Worm (Caenorhabditis elegans): ENCODE results near the gene arp-6.

DNA sequence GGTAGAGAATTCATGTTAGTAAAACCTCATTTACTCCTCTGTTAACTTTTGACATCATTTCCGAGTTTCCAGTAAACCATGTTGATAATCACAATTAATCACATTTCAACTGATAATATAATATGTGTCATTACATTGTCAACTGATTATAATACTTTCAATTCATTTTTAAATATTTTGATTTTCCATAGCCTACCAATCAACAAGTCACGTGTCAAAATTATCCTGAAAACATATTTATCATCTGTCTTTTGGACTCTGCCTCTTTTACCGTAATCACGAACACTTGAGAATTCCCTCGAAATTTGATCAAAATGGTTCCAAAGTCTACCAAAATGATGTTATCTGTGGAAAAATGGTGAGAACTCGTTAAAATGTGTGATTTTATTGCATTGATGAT lies 36.9 kb upstream of the arp-6 start:
- TF ChIP-seq mep-1 (tag; optimal IDR thresholded peaks at IDR 0.05), result no peak
- TF ChIP-seq mab-5 (tag; optimal IDR thresholded peaks at IDR 0.05), result no peak
- no peak for TF ChIP-seq nhr-76 (tag; optimal IDR thresholded peaks at IDR 0.05)
- TF ChIP-seq pha-4 (tag; optimal IDR thresholded peaks at IDR 0.05), result no peak
- no peak for TF ChIP-seq blmp-1 (tag; optimal IDR thresholded peaks at IDR 0.05)
- no peak for TF ChIP-seq nhr-237 (tag; optimal IDR thresholded peaks at IDR 0.05)
- TF ChIP-seq ham-2 (GFP tag; optimal IDR thresholded peaks at IDR 0.05), result no peak
- no peak for TF ChIP-seq nhr-2 (tag; optimal IDR thresholded peaks at IDR 0.05)
- no peak for TF ChIP-seq drap-1 (GFP tag; optimal IDR thresholded peaks at IDR 0.05)
- no peak for TF ChIP-seq nhr-12 (tag; optimal IDR thresholded peaks at IDR 0.05)
- no peak for TF ChIP-seq lin-13 (tag; optimal IDR thresholded peaks at IDR 0.05)
